Comparison of ENCODE assay signal across 4 worm cellular contexts in genomic region chrIV:1595802-1596201, ce11.
A peak's percentile ranks its signal among the peaks of the same experiment; 100 is the strongest.
TF ChIP-seq lines count a peak whose summit lies in the region.

npp-8 (minus strand) TSS chrIV:1595824.

TF ChIP-seq in whole organism, L2 larva, 48 proteins besides CTCF, POLR2A, EP300 and RAD21 (continues in another document):
- TF ChIP-seq ceh-82 (tag; optimal IDR thresholded peaks at IDR 0.05; lab: Kevin White, UChicago) (peak; percentile 44), lin-39 (tag; optimal IDR thresholded peaks at IDR 0.05; lab: Kevin White, UChicago) (no peak), ZK546.5 (tag; optimal IDR thresholded peaks at IDR 0.05; lab: Kevin White, UChicago) (no peak), alr-1 (tag; optimal IDR thresholded peaks at IDR 0.05; lab: Kevin White, UChicago) (no peak), elt-1 (tag; optimal IDR thresholded peaks at IDR 0.05; lab: Kevin White, UChicago) (no peak), blmp-1 (tag; optimal IDR thresholded peaks at IDR 0.05; lab: Kevin White, UChicago; ENCODE audit: insufficient read depth) (peak; percentile 14), crh-2 (tag; optimal IDR thresholded peaks at IDR 0.05; lab: Kevin White, UChicago) (peak; percentile 80), sem-4 (tag; optimal IDR thresholded peaks at IDR 0.05; lab: Kevin White, UChicago) (peak; percentile 78), ceh-16 (tag; optimal IDR thresholded peaks at IDR 0.05; lab: Kevin White, UChicago) (no peak), dmd-4 (tag; optimal IDR thresholded peaks at IDR 0.05; lab: Kevin White, UChicago) (no peak), mab-5 (tag; optimal IDR thresholded peaks at IDR 0.05; lab: Kevin White, UChicago) (peak; percentile 89), nhr-10 (tag; optimal IDR thresholded peaks at IDR 0.05; lab: Kevin White, UChicago) (no peak), ama-1 (optimal IDR thresholded peaks at IDR 0.05; lab: Kevin White, UChicago) (no peak), sma-3 (GFP tag; optimal IDR thresholded peaks at IDR 0.05; lab: Kevin White, UChicago) (peak; percentile 90), snpc-4 (tag; optimal IDR thresholded peaks at IDR 0.05; lab: Kevin White, UChicago) (peak; percentile 48), nhr-21 (tag; optimal IDR thresholded peaks at IDR 0.05; lab: Kevin White, UChicago) (peak; percentile 78), nhr-12 (tag; optimal IDR thresholded peaks at IDR 0.05; lab: Kevin White, UChicago) (no peak), mdl-1 (tag; optimal IDR thresholded peaks at IDR 0.05; lab: Kevin White, UChicago) (peak in 1 of 2 experiments; percentile 55), zag-1 (tag; optimal IDR thresholded peaks at IDR 0.05; lab: Kevin White, UChicago) (peak; percentile 48), ztf-1 (GFP tag; conservative IDR thresholded peaks at IDR 0.05; lab: Robert Waterston, UW) (no peak), nhr-25 (tag; optimal IDR thresholded peaks at IDR 0.05; lab: Kevin White, UChicago) (peak; percentile 89), fos-1 (tag; optimal IDR thresholded peaks at IDR 0.05; lab: Kevin White, UChicago) (peak; percentile 59), R02D3.7 (tag; optimal IDR thresholded peaks at IDR 0.05; lab: Kevin White, UChicago) (no peak)

TF ChIP-seq in whole organism, L4 larva, 104 proteins besides CTCF, POLR2A, EP300 and RAD21 (continues in another document):
- TF ChIP-seq hif-1 (tag; optimal IDR thresholded peaks at IDR 0.05; lab: Kevin White, UChicago), result peak in 1 of 2 experiments; percentile 85
- no peak for TF ChIP-seq zag-1 (tag; optimal IDR thresholded peaks at IDR 0.05; lab: Kevin White, UChicago)
- 0 out of 2 replicates have a peak, but pooled peaks have one; percentile 67 for TF ChIP-seq saeg-2 (GFP tag; IDR thresholded peaks at IDR 0.05; lab: Robert Waterston, UW)
- peak in 1 of 2 experiments; percentile 48; a peak in 1 of 4 replicates for TF ChIP-seq madf-5 (GFP tag; IDR thresholded peaks at IDR 0.05; lab: Robert Waterston, UW)
- no peak for TF ChIP-seq ceh-32 (tag; optimal IDR thresholded peaks at IDR 0.05; lab: Kevin White, UChicago; ENCODE audit: poor library complexity)
- peak; percentile 86 for TF ChIP-seq pha-4 (GFP tag; IDR thresholded peaks at IDR 0.05; lab: Robert Waterston, UW)
- no peak for TF ChIP-seq pha-4 (tag; optimal IDR thresholded peaks at IDR 0.05; lab: Kevin White, UChicago)
- TF ChIP-seq nhr-28 (tag; optimal IDR thresholded peaks at IDR 0.05; lab: Kevin White, UChicago), result peak; percentile 62
- TF ChIP-seq D1046.2 (GFP tag; IDR thresholded peaks at IDR 0.05; lab: Robert Waterston, UW), result peak; percentile 90
- no peak for TF ChIP-seq Y5F2A.4 (GFP tag; optimal IDR thresholded peaks at IDR 0.05; lab: Kevin White, UChicago)
- peak; percentile 90 for TF ChIP-seq mep-1 (tag; optimal IDR thresholded peaks at IDR 0.05; lab: Kevin White, UChicago)
- TF ChIP-seq dpl-1 (GFP tag; optimal IDR thresholded peaks at IDR 0.05; lab: Kevin White, UChicago), result peak; percentile 89
- TF ChIP-seq nhr-25 (tag; optimal IDR thresholded peaks at IDR 0.05; lab: Kevin White, UChicago; ENCODE audit: borderline replicate concordance, insufficient read depth), result peak; percentile 67
- TF ChIP-seq aha-1 (tag; lab: Kevin White, UChicago), result peak; percentile 56
- TF ChIP-seq T26A8.4 (GFP tag; IDR thresholded peaks at IDR 0.05; lab: Robert Waterston, UW), result peak; percentile 86
- peak; percentile 30 for TF ChIP-seq pqm-1 (tag; optimal IDR thresholded peaks at IDR 0.05; lab: Kevin White, UChicago)
- TF ChIP-seq lin-15B (tag; optimal IDR thresholded peaks at IDR 0.05; lab: Kevin White, UChicago), result peak; percentile 43
- peak; percentile 91 for TF ChIP-seq dve-1 (tag; optimal IDR thresholded peaks at IDR 0.05; lab: Kevin White, UChicago; ENCODE audit: insufficient read depth)
- peak; percentile 70; the same call in 1 of the 2 replicates for TF ChIP-seq dmd-9 (GFP tag; IDR thresholded peaks at IDR 0.05; lab: Robert Waterston, UW)
- TF ChIP-seq ceh-20 (GFP tag; IDR thresholded peaks at IDR 0.05; lab: Robert Waterston, UW), result peak; percentile 82
- TF ChIP-seq ZK546.5 (tag; optimal IDR thresholded peaks at IDR 0.05; lab: Kevin White, UChicago), result no peak
- TF ChIP-seq hmg-1.1 (GFP tag; IDR thresholded peaks at IDR 0.05; lab: Robert Waterston, UW), result peak; percentile 83
- no peak for TF ChIP-seq F44E2.7 (GFP tag; IDR thresholded peaks at IDR 0.05; lab: Robert Waterston, UW)

TF ChIP-seq in whole organism, late embryonic, 69 proteins besides CTCF, POLR2A, EP300 and RAD21 (continues in another document):
- TF ChIP-seq ets-4 (tag; optimal IDR thresholded peaks at IDR 0.05; lab: Kevin White, UChicago) (peak; percentile 72), elt-2 (tag; optimal IDR thresholded peaks at IDR 0.05; lab: Kevin White, UChicago) (peak; percentile 92), hlh-30 (tag; optimal IDR thresholded peaks at IDR 0.05; lab: Kevin White, UChicago; ENCODE audit: insufficient read depth) (peak; percentile 79), ref-2 (tag; optimal IDR thresholded peaks at IDR 0.05; lab: Kevin White, UChicago) (peak; percentile 93), pros-1 (tag; optimal IDR thresholded peaks at IDR 0.05; lab: Kevin White, UChicago) (no peak), ceh-19 (GFP tag; optimal IDR thresholded peaks at IDR 0.05; lab: Kevin White, UChicago) (peak; percentile 88), ceh-30 (tag; optimal IDR thresholded peaks at IDR 0.05; lab: Kevin White, UChicago) (peak; percentile 64), eyg-1 (tag; optimal IDR thresholded peaks at IDR 0.05; lab: Kevin White, UChicago) (no peak), K09A11.1 (tag; optimal IDR thresholded peaks at IDR 0.05; lab: Kevin White, UChicago; ENCODE audit: insufficient read depth) (peak; percentile 66), C38D4.7 (GFP tag; optimal IDR thresholded peaks at IDR 0.05; lab: Kevin White, UChicago) (peak; percentile 69), pax-1 (tag; optimal IDR thresholded peaks at IDR 0.05; lab: Kevin White, UChicago) (no peak), sox-2 (GFP tag; IDR thresholded peaks at IDR 0.05; lab: Robert Waterston, UW) (no peak), hlh-15 (tag; optimal IDR thresholded peaks at IDR 0.05; lab: Kevin White, UChicago) (peak; percentile 56), pat-9 (tag; optimal IDR thresholded peaks at IDR 0.05; lab: Kevin White, UChicago) (peak; percentile 85), madf-2 (tag; optimal IDR thresholded peaks at IDR 0.05; lab: Kevin White, UChicago) (peak; percentile 58), gmeb-2 (tag; optimal IDR thresholded peaks at IDR 0.05; lab: Kevin White, UChicago) (peak; percentile 73), lin-11 (tag; optimal IDR thresholded peaks at IDR 0.05; lab: Kevin White, UChicago) (peak; percentile 62), T23F11.4 (GFP tag; optimal IDR thresholded peaks at IDR 0.05; lab: Kevin White, UChicago) (peak; percentile 47), rnt-1 (tag; optimal IDR thresholded peaks at IDR 0.05; lab: Kevin White, UChicago) (peak; percentile 90), pha-4 (tag; optimal IDR thresholded peaks at IDR 0.05; lab: Kevin White, UChicago) (no peak), ceh-45 (GFP tag; IDR thresholded peaks at IDR 0.05; lab: Robert Waterston, UW) (no peak), nfya-1 (tag; optimal IDR thresholded peaks at IDR 0.05; lab: Kevin White, UChicago) (peak; percentile 89), syd-9 (tag; optimal IDR thresholded peaks at IDR 0.05; lab: Kevin White, UChicago) (peak; percentile 86), Y22D7AL.16 (tag; optimal IDR thresholded peaks at IDR 0.05; lab: Kevin White, UChicago) (peak; percentile 64), ceh-6 (GFP tag; optimal IDR thresholded peaks at IDR 0.05; lab: Kevin White, UChicago) (peak; percentile 67), pqm-1 (tag; optimal IDR thresholded peaks at IDR 0.05; lab: Kevin White, UChicago) (peak; percentile 4)

TF ChIP-seq in whole organism, mixed stage, embryonic, 35 proteins besides CTCF, POLR2A, EP300 and RAD21 (continues in another document):
- TF ChIP-seq nhr-76 (tag; optimal IDR thresholded peaks at IDR 0.05; lab: Kevin White, UChicago) (peak; percentile 12), nhr-237 (tag; optimal IDR thresholded peaks at IDR 0.05; lab: Kevin White, UChicago) (peak; percentile 73), nhr-12 (tag; optimal IDR thresholded peaks at IDR 0.05; lab: Kevin White, UChicago) (peak; percentile 77), lsy-2 (tag; optimal IDR thresholded peaks at IDR 0.05; lab: Kevin White, UChicago) (peak; percentile 70), pha-4 (tag; optimal IDR thresholded peaks at IDR 0.05; lab: Kevin White, UChicago) (peak; percentile 69), ztf-11 (tag; optimal IDR thresholded peaks at IDR 0.05; lab: Kevin White, UChicago) (peak; percentile 88), elt-3 (tag; optimal IDR thresholded peaks at IDR 0.05; lab: Kevin White, UChicago) (no peak), ceh-39 (tag; optimal IDR thresholded peaks at IDR 0.05; lab: Kevin White, UChicago) (no peak), ceh-83 (GFP tag; optimal IDR thresholded peaks at IDR 0.05; lab: Kevin White, UChicago) (peak; percentile 78), mep-1 (tag; optimal IDR thresholded peaks at IDR 0.05; lab: Kevin White, UChicago) (peak; percentile 96), nhr-28 (tag; optimal IDR thresholded peaks at IDR 0.05; lab: Kevin White, UChicago) (no peak), zip-8 (tag; optimal IDR thresholded peaks at IDR 0.05; lab: Kevin White, UChicago) (no peak), drap-1 (GFP tag; optimal IDR thresholded peaks at IDR 0.05; lab: Kevin White, UChicago) (peak; percentile 84), cnd-1 (tag; optimal IDR thresholded peaks at IDR 0.05; lab: Kevin White, UChicago) (peak; percentile 83), blmp-1 (tag; optimal IDR thresholded peaks at IDR 0.05; lab: Kevin White, UChicago) (no peak), flh-1 (GFP tag; optimal IDR thresholded peaks at IDR 0.05; lab: Kevin White, UChicago) (peak; percentile 59), unc-120 (tag; optimal IDR thresholded peaks at IDR 0.05; lab: Kevin White, UChicago; ENCODE audit: poor library complexity, severe bottlenecking) (peak; percentile 83), sptf-1 (tag; optimal IDR thresholded peaks at IDR 0.05; lab: Kevin White, UChicago) (peak; percentile 95), unc-39 (tag; optimal IDR thresholded peaks at IDR 0.05; lab: Kevin White, UChicago) (peak; percentile 51), bed-3 (GFP tag; optimal IDR thresholded peaks at IDR 0.05; lab: Kevin White, UChicago) (peak; percentile 69), lin-13 (tag; optimal IDR thresholded peaks at IDR 0.05; lab: Kevin White, UChicago) (peak; percentile 95), elt-1 (tag; optimal IDR thresholded peaks at IDR 0.05; lab: Kevin White, UChicago; ENCODE audit: borderline replicate concordance, insufficient read depth) (peak; percentile 0), ces-1 (GFP tag; optimal IDR thresholded peaks at IDR 0.05; lab: Kevin White, UChicago) (peak; percentile 41), snpc-4 (tag; optimal IDR thresholded peaks at IDR 0.05; lab: Kevin White, UChicago) (no peak), ceh-43 (GFP tag; optimal IDR thresholded peaks at IDR 0.05; lab: Kevin White, UChicago) (peak; percentile 88), sem-2 (GFP tag; optimal IDR thresholded peaks at IDR 0.05; lab: Kevin White, UChicago) (peak; percentile 66), nhr-2 (tag; optimal IDR thresholded peaks at IDR 0.05; lab: Kevin White, UChicago) (no peak), M03D4.4 (tag; optimal IDR thresholded peaks at IDR 0.05; lab: Kevin White, UChicago) (peak; percentile 89), mls-2 (tag; optimal IDR thresholded peaks at IDR 0.05; lab: Kevin White, UChicago) (peak; percentile 91)
